Fruit fly (Drosophila melanogaster) Kc167 (cell line): ENCODE results near the gene CG13392.

Experiments
- Myc ChIP-seq: fragments of >200 bp; optimal IDR thresholded peaks from 2 replicates; lab custom pipeline; 2017; ENCODE audit warnings: missing external identifiers
- Sin3A ChIP-seq: fragments of >200 bp; optimal IDR thresholded peaks from 2 replicates; lab custom pipeline; 2018; ENCODE audit warnings: missing external identifiers
- h ChIP-seq: fragments of >200 bp; optimal IDR thresholded peaks from 3 replicates; lab custom pipeline; 2018; ENCODE audit warnings: missing external identifiers
- insv ChIP-seq: fragments of >200 bp; optimal IDR thresholded peaks from 3 replicates; lab custom pipeline; 2018; ENCODE audit warnings: missing external identifiers
- psq ChIP-seq: fragments of >200 bp; optimal IDR thresholded peaks from 2 replicates; lab custom pipeline; 2017; ENCODE audit warnings: missing external identifiers
- ttk ChIP-seq: sonication (Bioruptor generic); optimal IDR thresholded peaks from 2 replicates; lab custom pipeline; 2017; ENCODE audit warnings: missing external identifiers

The CG13392 gene

dm6 chr2L:8333185-8333584 lies 49.4 kb downstream of the CG13392 start:
- no peak for TF ChIP-seq Sin3A (lab: Kevin White, UChicago)
- no peak for TF ChIP-seq insv (lab: Kevin White, UChicago)
- no peak for TF ChIP-seq h (lab: Kevin White, UChicago)
- TF ChIP-seq psq (lab: Kevin White, UChicago), result no peak
- TF ChIP-seq Myc, result no peak
- no peak for TF ChIP-seq ttk (lab: Kevin White, UChicago)
